Worm (Caenorhabditis elegans) whole organism, mixed stage, embryonic: Measurements from ENCODE around the gene Y7A5A.1.

Source experiments
- M03D4.4 ChIP-seq: sonication (generic microtip); optimal IDR thresholded peaks from 2 replicates; lab custom pipeline; 2017; ENCODE audit warnings: mild to moderate bottlenecking, missing genetic modification characterization, missing compliant biosample characterization
- elt-1 ChIP-seq: sonication (generic microtip); optimal IDR thresholded peaks from 2 replicates; lab custom pipeline; 2017; ENCODE audit warnings: missing genetic modification characterization, mild to moderate bottlenecking, missing compliant biosample characterization, antibody characterized with exemption, moderate library complexity, borderline replicate concordance; ENCODE audit not compliant: insufficient read depth
- elt-3 ChIP-seq: fragments of 150-350 bp; optimal IDR thresholded peaks from 2 replicates; lab custom pipeline; 2014; ENCODE audit warnings: missing biosample characterization, missing genetic modification characterization
- lin-13 ChIP-seq: fragments of 150-350 bp; optimal IDR thresholded peaks from 2 replicates; lab custom pipeline; 2014; ENCODE audit warnings: missing biosample characterization, missing genetic modification characterization
- nhr-12 ChIP-seq: fragments of 150-350 bp; optimal IDR thresholded peaks from 2 replicates; lab custom pipeline; 2014; ENCODE audit warnings: missing biosample characterization, missing genetic modification characterization
- nhr-237 ChIP-seq: fragments of 150-350 bp; optimal IDR thresholded peaks from 2 replicates; lab custom pipeline; 2014; ENCODE audit warnings: missing biosample characterization, missing genetic modification characterization
- nhr-76 ChIP-seq: sonication (generic microtip); optimal IDR thresholded peaks from 2 replicates; lab custom pipeline; 2017; ENCODE audit warnings: missing biosample characterization, missing genetic modification characterization
- snpc-4 ChIP-seq: fragments of 150-350 bp; optimal IDR thresholded peaks from 2 replicates; lab custom pipeline; 2014; ENCODE audit warnings: missing biosample characterization, missing genetic modification characterization
- sptf-1 ChIP-seq: sonication (generic microtip); optimal IDR thresholded peaks from 2 replicates; lab custom pipeline; 2017; ENCODE audit warnings: mild to moderate bottlenecking, missing genetic modification characterization, moderate library complexity, missing compliant biosample characterization
- unc-120 ChIP-seq: sonication (generic microtip); optimal IDR thresholded peaks from 2 replicates; lab custom pipeline; 2017; ENCODE audit warnings: missing genetic modification characterization, missing compliant biosample characterization; ENCODE audit not compliant: poor library complexity, severe bottlenecking
- unc-62 ChIP-seq: fragments of 150-350 bp; optimal IDR thresholded peaks from 2 replicates; lab custom pipeline; 2014; ENCODE audit warnings: missing biosample characterization, missing genetic modification reagents, missing genetic modification characterization

- TF ChIP-seq nhr-237 (tag; lab: Kevin White, UChicago) (no peak), unc-62 (GFP tag; lab: Kevin White, UChicago) (no peak), M03D4.4 (tag; lab: Kevin White, UChicago) (no peak), nhr-12 (tag; lab: Kevin White, UChicago) (no peak), nhr-76 (tag; lab: Kevin White, UChicago) (no peak), snpc-4 (tag; lab: Kevin White, UChicago) (no peak), elt-1 (tag; lab: Kevin White, UChicago) (no peak), lin-13 (tag; lab: Kevin White, UChicago) (no peak), sptf-1 (no peak), elt-3 (tag; lab: Kevin White, UChicago) (no peak), unc-120 (no peak)
Observed at ce11 chrX:15772674-15773073, 1.4 kb upstream of the Y7A5A.1 start, which contains the start of gene Y7A5A.2.
